Fruit fly (Drosophila melanogaster): Measurements from ENCODE around the gene MstProx.
A peak's percentile ranks its signal among the peaks of the same experiment; 100 is the strongest.

Gene MstProx

DNA sequence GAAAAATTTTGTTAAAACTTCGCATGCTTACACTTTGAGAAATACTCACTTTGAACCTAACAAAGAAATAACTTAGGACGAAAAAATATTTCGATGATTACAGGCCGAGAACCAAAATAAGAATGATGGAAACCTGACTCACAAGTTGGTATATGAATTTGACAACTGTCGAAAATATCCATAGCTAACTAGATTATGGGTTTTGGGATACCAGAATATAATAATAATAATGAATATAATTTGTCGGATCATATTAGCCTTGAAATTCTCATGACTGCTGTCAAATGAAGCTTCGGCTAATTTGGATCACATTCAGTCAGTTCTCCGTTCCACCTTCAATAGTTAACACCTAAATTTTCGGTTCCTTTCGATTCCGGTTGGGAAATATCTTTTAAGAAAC is 3.6 kb downstream of the MstProx start, which contains the start of the genes Mst84Db and Mst84Da:
Mst84Db (minus strand) TSS at position 101 of the 400 bp plus-strand sequence.
Mst84Da (plus strand) TSS at position 324 of the 400 bp plus-strand sequence.
- TF ChIP-seq usp (GFP tag; optimal IDR thresholded peaks at IDR 0.05): no peak
- TF ChIP-seq br (GFP tag; optimal IDR thresholded peaks at IDR 0.05): no peak
- no peak for TF ChIP-seq CG32264 (GFP tag; optimal IDR thresholded peaks at IDR 0.05)
- TF ChIP-seq CrebA (GFP tag; optimal IDR thresholded peaks at IDR 0.05; ENCODE audit: borderline replicate concordance): no peak

DNA sequence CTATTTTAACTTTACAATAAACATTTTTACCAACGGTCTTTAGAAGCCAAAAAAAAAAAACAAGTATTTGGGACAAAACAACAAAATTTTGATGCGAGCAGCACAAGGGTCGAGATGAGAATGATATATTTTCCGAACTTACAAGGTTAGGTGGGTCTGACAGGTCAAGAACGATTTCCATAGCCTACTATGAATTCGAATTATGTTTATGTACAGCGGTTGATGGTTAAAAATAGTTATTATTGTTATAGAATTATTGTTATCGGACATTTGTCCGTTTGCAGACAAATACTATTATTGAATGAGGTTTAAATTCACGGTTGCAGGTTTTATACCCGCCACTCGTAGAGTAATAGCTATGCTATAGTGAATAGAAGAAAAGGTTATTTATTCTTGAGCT is 4.5 kb downstream of the MstProx start, which contains the start of gene Mst84Dc:
Mst84Dc (minus strand) TSS at position 101 of the 400 bp plus-strand sequence.
- TF ChIP-seq GATAd (GFP tag; optimal IDR thresholded peaks at IDR 0.05) (no peak), OdsH (GFP tag; optimal IDR thresholded peaks at IDR 0.05) (no peak), Sp1 (GFP tag; optimal IDR thresholded peaks at IDR 0.05) (no peak)

DNA sequence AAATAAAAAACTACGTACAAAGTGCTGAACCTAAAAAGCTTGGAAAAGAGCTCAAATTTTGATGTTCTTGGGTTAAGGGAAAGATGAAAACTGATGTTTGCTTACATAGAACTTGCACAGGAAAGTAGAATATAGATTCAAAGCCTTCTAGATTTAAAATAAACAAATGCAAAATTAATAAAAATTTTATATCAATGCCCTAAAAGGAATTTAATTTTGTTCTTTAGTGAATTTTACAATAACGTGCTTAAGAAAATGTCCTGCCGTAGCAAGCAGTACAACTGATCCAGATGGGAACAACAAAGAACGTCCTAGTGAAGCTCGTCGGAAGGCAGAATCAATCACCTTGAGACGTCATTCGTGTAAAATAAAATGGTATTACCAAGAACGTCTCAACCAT is 5.4 kb downstream of the MstProx start, which contains the start of gene Mst84Dd:
Mst84Dd (minus strand) TSS at position 101 of the 400 bp plus-strand sequence.
- TF ChIP-seq Vsx2 (GFP tag; optimal IDR thresholded peaks at IDR 0.05; ENCODE audit: partially characterized antibody) (no peak), br (GFP tag; optimal IDR thresholded peaks at IDR 0.05) (no peak), OdsH (GFP tag; optimal IDR thresholded peaks at IDR 0.05) (no peak), psq (GFP tag; optimal IDR thresholded peaks at IDR 0.05) (no peak), CG32264 (GFP tag; optimal IDR thresholded peaks at IDR 0.05) (no peak)

DNA sequence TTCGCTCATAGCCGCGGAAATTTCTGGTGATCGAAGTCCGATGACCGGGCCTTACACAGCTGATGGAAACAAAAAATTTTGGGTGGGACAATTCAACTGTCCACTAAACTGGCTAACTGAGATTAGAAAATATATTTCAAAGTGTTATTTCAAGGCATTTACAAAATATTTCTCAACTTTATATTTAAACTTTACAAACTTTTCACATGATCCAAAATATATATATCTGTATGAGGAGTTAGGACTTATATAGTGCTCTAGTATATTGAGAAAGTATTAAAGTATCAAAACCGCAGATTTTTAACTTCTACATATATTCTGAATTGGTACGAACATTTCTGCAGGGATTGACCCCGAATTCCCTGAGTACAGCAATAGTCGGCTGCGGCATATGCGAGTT is 7.1 kb downstream of the MstProx start, which contains the start of gene CG17944:
CG17944 (minus strand) TSS at position 101 of the 400 bp plus-strand sequence.
- no peak for TF ChIP-seq ey (GFP tag; optimal IDR thresholded peaks at IDR 0.05)
- TF ChIP-seq Dif (GFP tag; optimal IDR thresholded peaks at IDR 0.05; ENCODE audit: partially characterized antibody): no peak
- TF ChIP-seq woc (GFP tag; optimal IDR thresholded peaks at IDR 0.05): no peak
- no peak for TF ChIP-seq lola (GFP tag; optimal IDR thresholded peaks at IDR 0.05)
- no peak for TF ChIP-seq Sp1 (GFP tag; optimal IDR thresholded peaks at IDR 0.05)
- no peak for TF ChIP-seq usp (GFP tag; optimal IDR thresholded peaks at IDR 0.05)
- no peak for TF ChIP-seq pan (optimal IDR thresholded peaks at IDR 0.05)
- no peak for TF ChIP-seq sage (GFP tag; optimal IDR thresholded peaks at IDR 0.05)
- TF ChIP-seq tai (GFP tag; optimal IDR thresholded peaks at IDR 0.05): no peak
- TF ChIP-seq Hr78 (GFP tag; optimal IDR thresholded peaks at IDR 0.05): no peak
- no peak for TF ChIP-seq jim (GFP tag; optimal IDR thresholded peaks at IDR 0.05)
- no peak for TF ChIP-seq br (GFP tag; optimal IDR thresholded peaks at IDR 0.05)
- no peak for TF ChIP-seq Jra (GFP tag; optimal IDR thresholded peaks at IDR 0.05)
- TF ChIP-seq OdsH (GFP tag; optimal IDR thresholded peaks at IDR 0.05): no peak
- no peak for TF ChIP-seq CG9705 (GFP tag; optimal IDR thresholded peaks at IDR 0.05)
- TF ChIP-seq CG32264 (GFP tag; optimal IDR thresholded peaks at IDR 0.05): no peak
- no peak for TF ChIP-seq GATAd (GFP tag; optimal IDR thresholded peaks at IDR 0.05)
- no peak for TF ChIP-seq N (GFP tag; optimal IDR thresholded peaks at IDR 0.05)

DNA sequence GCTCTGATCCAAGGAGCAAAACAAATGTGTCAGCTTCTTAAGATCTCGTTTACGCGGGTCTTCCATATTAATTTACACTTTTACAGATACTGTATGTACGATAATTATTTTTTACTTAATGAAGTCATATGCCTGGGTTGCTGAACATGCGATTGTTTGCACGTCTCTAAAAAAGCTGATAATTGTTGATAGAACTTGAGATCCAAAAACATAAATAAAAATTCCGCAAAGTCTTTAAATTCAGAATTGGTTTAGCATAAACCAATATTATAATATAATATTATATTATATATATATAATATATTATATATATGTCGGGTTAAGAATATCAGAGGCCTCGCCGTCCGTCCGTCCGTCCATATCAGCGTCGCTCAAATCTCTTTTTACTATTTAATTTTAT is 19.7 kb downstream of the MstProx start, which contains the start of gene CG43290:
CG43290 (minus strand) TSS at position 101 of the 400 bp plus-strand sequence.
- TF ChIP-seq GATAd (GFP tag; optimal IDR thresholded peaks at IDR 0.05): no peak

DNA sequence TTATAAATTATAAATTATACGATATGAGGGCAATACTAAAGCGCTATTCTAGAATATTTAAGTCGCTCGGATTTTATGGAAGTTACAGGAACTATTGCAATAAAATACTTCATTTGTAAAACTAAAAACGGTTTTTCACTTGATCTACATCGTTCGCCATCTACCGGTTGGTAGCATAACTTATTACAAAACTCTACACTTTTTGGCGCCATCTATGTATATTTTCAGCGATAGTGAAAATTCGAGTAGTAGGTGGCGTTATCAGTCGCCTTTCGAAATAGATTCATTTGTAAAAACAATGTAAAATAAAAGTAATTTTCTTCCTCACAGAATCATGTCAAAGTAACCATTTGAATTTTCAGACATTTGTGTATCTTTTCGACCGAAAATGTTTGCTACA is 22.7 kb downstream of the MstProx start, which contains the start of gene nxf4:
nxf4 (plus strand) TSS at position 286 of the 400 bp plus-strand sequence.
- TF ChIP-seq CrebA (GFP tag; optimal IDR thresholded peaks at IDR 0.05; ENCODE audit: borderline replicate concordance): no peak
- TF ChIP-seq Vsx2 (GFP tag; optimal IDR thresholded peaks at IDR 0.05; ENCODE audit: partially characterized antibody): no peak
- no peak for TF ChIP-seq Dfd (GFP tag; optimal IDR thresholded peaks at IDR 0.05)
- TF ChIP-seq foxo (GFP tag; optimal IDR thresholded peaks at IDR 0.05): peak in 1 of 2 experiments; percentile 38
- no peak for TF ChIP-seq Dif (GFP tag; optimal IDR thresholded peaks at IDR 0.05; ENCODE audit: partially characterized antibody)
- TF ChIP-seq fru (GFP tag; optimal IDR thresholded peaks at IDR 0.05): peak; percentile 51
- no peak for TF ChIP-seq N (GFP tag; optimal IDR thresholded peaks at IDR 0.05)
- no peak for TF ChIP-seq Jra (GFP tag; optimal IDR thresholded peaks at IDR 0.05)
- TF ChIP-seq HLH106 (tag; optimal IDR thresholded peaks at IDR 0.05): peak; percentile 28
- TF ChIP-seq CG32264 (GFP tag; optimal IDR thresholded peaks at IDR 0.05): no peak
- no peak for TF ChIP-seq jim (GFP tag; optimal IDR thresholded peaks at IDR 0.05)
- TF ChIP-seq h (GFP tag; optimal IDR thresholded peaks at IDR 0.05): peak; percentile 15
- peak; percentile 29 for TF ChIP-seq Hnf4 (GFP tag; optimal IDR thresholded peaks at IDR 0.05)
- TF ChIP-seq br (GFP tag; optimal IDR thresholded peaks at IDR 0.05): peak; percentile 6
- peak; percentile 27 for TF ChIP-seq rgr (GFP tag; optimal IDR thresholded peaks at IDR 0.05)
- TF ChIP-seq sv (GFP tag; optimal IDR thresholded peaks at IDR 0.05): peak; percentile 75
- TF ChIP-seq tai (GFP tag; optimal IDR thresholded peaks at IDR 0.05): peak; percentile 53
- TF ChIP-seq ey (GFP tag; optimal IDR thresholded peaks at IDR 0.05): no peak
- no peak for TF ChIP-seq GATAd (GFP tag; optimal IDR thresholded peaks at IDR 0.05)
- no peak for TF ChIP-seq Sp1 (GFP tag; optimal IDR thresholded peaks at IDR 0.05)
- TF ChIP-seq Mio (GFP tag; optimal IDR thresholded peaks at IDR 0.05): no peak
- no peak for TF ChIP-seq lola (GFP tag; optimal IDR thresholded peaks at IDR 0.05)
- peak; percentile 25 for TF ChIP-seq OdsH (GFP tag; optimal IDR thresholded peaks at IDR 0.05)
- no peak for TF ChIP-seq dl (GFP tag; optimal IDR thresholded peaks at IDR 0.05; ENCODE audit: insufficient read depth in 1 of 2, partially characterized antibody in 2 of 2)
- TF ChIP-seq sage (GFP tag; optimal IDR thresholded peaks at IDR 0.05): no peak
- TF ChIP-seq dsf (GFP tag; optimal IDR thresholded peaks at IDR 0.05; ENCODE audit: borderline replicate concordance): no peak
- TF ChIP-seq woc (GFP tag; optimal IDR thresholded peaks at IDR 0.05): no peak
- TF ChIP-seq psq (GFP tag; optimal IDR thresholded peaks at IDR 0.05): no peak
